Fruit fly (Drosophila melanogaster): Measurements from ENCODE around the gene CG18749.

DNA sequence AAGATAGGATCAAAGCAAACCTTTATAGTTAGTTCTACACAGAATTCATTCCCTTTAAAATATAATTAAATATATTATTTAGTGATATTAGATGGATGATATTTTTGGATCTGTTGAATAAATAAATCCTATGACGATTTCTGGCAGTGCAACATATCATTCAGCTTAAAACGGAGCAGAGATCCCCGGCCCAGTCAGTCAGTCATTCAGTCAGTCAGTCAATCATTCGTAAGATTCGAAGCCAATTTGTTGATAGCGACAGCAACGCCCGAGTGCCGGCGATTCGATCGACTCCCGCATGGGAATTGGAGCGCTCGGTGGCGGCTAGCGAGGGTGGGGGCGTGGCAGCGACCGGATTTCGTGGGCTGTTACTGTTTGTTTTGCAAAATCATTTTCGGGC lies 36.1 kb downstream of the CG18749 start:
- no peak for TF ChIP-seq CTCF (optimal IDR thresholded peaks at IDR 0.05)
- TF ChIP-seq CG8478 (optimal IDR thresholded peaks at IDR 0.05), result no peak
